Worm (Caenorhabditis elegans) whole organism, young adult: ENCODE data around the gene B0416.4.

ENCODE experiments used
- efl-1 ChIP-seq: fragments of 150-350 bp; optimal IDR thresholded peaks from 2 replicates; lab custom pipeline; 2014; ENCODE audit warnings: missing biosample characterization, missing genetic modification reagents, missing genetic modification characterization
- lsy-27 ChIP-seq: sonication (generic microtip); optimal IDR thresholded peaks from 2 replicates; lab custom pipeline; 2017; ENCODE audit warnings: missing genetic modification characterization, mild to moderate bottlenecking, missing compliant biosample characterization, antibody characterized with exemption, missing genotype, borderline replicate concordance; ENCODE audit not compliant: insufficient read depth
- snpc-1.1 ChIP-seq: sonication (generic microtip); optimal IDR thresholded peaks from 2 replicates; lab custom pipeline; 2017; ENCODE audit warnings: missing genetic modification characterization, mild to moderate bottlenecking, missing compliant biosample characterization, antibody characterized with exemption, moderate library complexity, missing genotype, missing genetic modification reagents; ENCODE audit not compliant: insufficient read depth
- snpc-4 ChIP-seq, 5 experiments: fragments of 150-350 bp in 1 of 5; sonication (generic microtip) in 4 of 5; optimal IDR thresholded peaks; 2 replicates each; lab custom pipeline; 2014 to 2018; ENCODE audit warnings: missing genetic modification characterization in 5 of 5, missing biosample characterization in 3 of 5, antibody characterized with exemption in 2 of 5, mild to moderate bottlenecking in 2 of 5, missing compliant biosample characterization in 2 of 5, missing genotype in 2 of 5, moderate library complexity in 2 of 5, missing genetic modification reagents in 1 of 5

ce11 chrX:9248083-9248805 is 30.5 kb upstream of the B0416.4 start:
- no peak for TF ChIP-seq snpc-1.1 (tag; lab: Kevin White, UChicago)
- no peak for TF ChIP-seq efl-1 (GFP tag; lab: Kevin White, UChicago)
- no peak for TF ChIP-seq lsy-27 (tag; lab: Kevin White, UChicago)
- TF ChIP-seq snpc-4 (GFP tag; optimal IDR thresholded peaks at IDR 0.05; lab: Kevin White, UChicago): no peak
- TF ChIP-seq snpc-4 (tag; optimal IDR thresholded peaks at IDR 0.05; lab: Kevin White, UChicago): no peak
